Worm (Caenorhabditis elegans) whole organism, L4 larva: ENCODE measurements around the gene F02E11.2.

Experiments
- R02D3.7 ChIP-seq: fragments of 150-350 bp; sonication (generic microtip); optimal IDR thresholded peaks from 3 replicates; lab custom pipeline; 2014; ENCODE audit warnings: missing biosample characterization, missing genetic modification characterization
- egl-27 ChIP-seq: sonication (generic microtip); optimal IDR thresholded peaks from 3 replicates; lab custom pipeline; 2017; ENCODE audit warnings: missing biosample characterization, missing genetic modification reagents, missing genetic modification characterization
- snpc-1.2 ChIP-seq: fragments of 200-800 bp; sonication (Bioruptor generic); IDR thresholded peaks from 2 replicates; pipeline ENCODE4 v1.3.6; 2022; ENCODE audit warnings: missing genetic modification reagents, missing genetic modification characterization, missing compliant biosample characterization

DNA sequence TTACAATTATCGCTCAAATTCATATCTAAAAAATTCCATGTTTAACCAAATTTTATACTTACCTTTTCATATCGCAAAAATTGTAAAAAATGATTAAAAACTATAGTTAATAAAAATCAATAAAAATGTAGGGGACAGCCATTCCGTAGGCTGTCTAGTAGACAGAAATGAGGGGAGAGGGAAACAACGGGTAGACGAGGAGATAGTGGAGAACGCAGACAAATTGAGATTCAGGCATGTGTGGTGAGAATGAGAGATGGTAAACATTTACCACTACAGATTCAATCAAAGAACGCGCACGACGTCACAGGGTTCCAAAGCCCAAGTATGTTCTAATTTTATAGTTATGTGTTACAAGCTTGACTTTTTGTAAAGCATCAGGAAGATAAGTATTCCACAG lies 41.0 kb downstream of the F02E11.2 start:
- no peak for TF ChIP-seq egl-27
- no peak for TF ChIP-seq R02D3.7 (tag; lab: Kevin White, UChicago)
- TF ChIP-seq snpc-1.2: no peak
